Fruit fly (Drosophila melanogaster): ENCODE measurements around the gene grn.

The grn gene

DNA sequence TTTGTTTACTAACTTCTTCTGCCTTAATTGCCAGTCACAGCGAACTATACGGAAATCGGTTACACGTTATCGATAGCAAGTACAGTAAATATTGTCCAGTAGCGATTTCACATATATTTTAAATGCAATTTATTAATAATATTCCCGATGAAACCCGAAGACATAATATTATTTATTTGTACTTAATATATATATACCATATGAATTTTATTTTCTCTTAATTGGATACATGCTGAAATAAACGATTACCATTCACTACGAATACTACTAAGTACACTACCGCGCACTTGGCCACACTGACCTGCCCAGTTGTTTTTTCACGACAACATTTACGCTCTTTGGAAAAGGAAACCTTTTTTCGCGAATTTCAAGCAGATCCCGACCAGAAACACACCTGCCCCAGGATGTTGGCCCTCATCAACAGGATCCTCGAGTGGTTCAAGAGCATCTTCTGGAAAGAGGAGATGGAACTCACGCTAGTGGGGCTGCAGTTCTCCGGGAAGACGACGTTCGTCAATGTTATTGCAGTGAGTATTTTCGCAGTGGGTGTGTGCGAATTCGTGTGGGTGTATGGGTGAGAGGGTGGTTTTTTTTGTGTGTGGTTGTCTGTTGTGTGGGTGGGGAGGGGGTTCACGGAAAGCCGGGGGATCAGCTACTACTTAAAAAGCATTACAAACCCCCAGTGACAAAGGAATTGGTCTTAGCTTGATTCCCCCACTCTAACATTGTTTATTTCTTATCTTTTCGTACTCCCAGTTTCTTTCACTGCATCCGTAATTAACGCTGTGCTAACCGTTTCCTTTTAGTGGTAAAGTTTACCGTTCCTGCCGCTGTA is 54.7 kb downstream of the grn start, which contains the start of the genes CG9667 and Arl8 (continued):
- no peak for TF ChIP-seq C15 (GFP tag; IDR thresholded peaks at IDR 0.05)
- peak; percentile 39 for TF ChIP-seq scrt (GFP tag; optimal IDR thresholded peaks at IDR 0.05)
- no peak for TF ChIP-seq Neu2 (GFP tag; optimal IDR thresholded peaks at IDR 0.05; ENCODE audit: borderline replicate concordance)
- no peak for TF ChIP-seq danr (GFP tag; IDR thresholded peaks at IDR 0.05)
- 0 out of 2 replicates have a peak, but pooled peaks have one; percentile 35 for TF ChIP-seq amos (GFP tag; IDR thresholded peaks at IDR 0.05; ENCODE audit: partially characterized antibody)
- no peak for TF ChIP-seq Dip3 (GFP tag; optimal IDR thresholded peaks at IDR 0.05)
- TF ChIP-seq ssp (GFP tag; IDR thresholded peaks at IDR 0.05) = peak; percentile 56
- 0 out of 2 replicates have a peak, but pooled peaks have one; percentile 52 for TF ChIP-seq NFAT (GFP tag; IDR thresholded peaks at IDR 0.05)
- TF ChIP-seq bbx (GFP tag; IDR thresholded peaks at IDR 0.05; ENCODE audit: partially characterized antibody) = 0 out of 2 replicates have a peak, but pooled peaks have one; percentile 9
- peak; percentile 51; the same call in 1 of the 2 replicates for TF ChIP-seq lmd (GFP tag; IDR thresholded peaks at IDR 0.05)
- no peak; the same call in 1 of the 2 replicates for TF ChIP-seq sna (GFP tag; IDR thresholded peaks at IDR 0.05; ENCODE audit: partially characterized antibody)
- 0 out of 2 replicates have a peak, but pooled peaks have one; percentile 14 for TF ChIP-seq CG32767 (GFP tag; IDR thresholded peaks at IDR 0.05)
- TF ChIP-seq CG16779 (GFP tag; IDR thresholded peaks at IDR 0.05) = 0 out of 2 replicates have a peak, but pooled peaks have one; percentile 37
- TF ChIP-seq CG13287 (GFP tag; IDR thresholded peaks at IDR 0.05; ENCODE audit: partially characterized antibody) = peak; percentile 69
- TF ChIP-seq esg (GFP tag; conservative IDR thresholded peaks at IDR 0.05) = peak; percentile 59
- no peak for TF ChIP-seq CG17186 (GFP tag; optimal IDR thresholded peaks at IDR 0.05)
- TF ChIP-seq CG12942 (GFP tag; optimal IDR thresholded peaks at IDR 0.05) = peak; percentile 44
- no peak for TF ChIP-seq TFAM (GFP tag; optimal IDR thresholded peaks at IDR 0.05)
- TF ChIP-seq Dp (GFP tag; optimal IDR thresholded peaks at IDR 0.05) = peak; percentile 9
- no peak for TF ChIP-seq CG3726 (GFP tag; IDR thresholded peaks at IDR 0.05)
- TF ChIP-seq shn (GFP tag; optimal IDR thresholded peaks at IDR 0.05) = no peak
- no peak for TF ChIP-seq CG4282 (GFP tag; optimal IDR thresholded peaks at IDR 0.05)
- TF ChIP-seq pb (GFP tag; optimal IDR thresholded peaks at IDR 0.05) = no peak
- TF ChIP-seq otp (GFP tag; IDR thresholded peaks at IDR 0.05) = no peak
- TF ChIP-seq CG3281 (GFP tag; optimal IDR thresholded peaks at IDR 0.05) = peak; percentile 53
- no peak for TF ChIP-seq CG6765 (GFP tag; optimal IDR thresholded peaks at IDR 0.05)
- no peak for TF ChIP-seq CG12071 (GFP tag; optimal IDR thresholded peaks at IDR 0.05)
- TF ChIP-seq her (GFP tag; optimal IDR thresholded peaks at IDR 0.05) = no peak
- TF ChIP-seq CG13424 (tag; optimal IDR thresholded peaks at IDR 0.05) = peak; percentile 70
- TF ChIP-seq disco-r (GFP tag; optimal IDR thresholded peaks at IDR 0.05) = no peak
- no peak for TF ChIP-seq Nf-YA (GFP tag; IDR thresholded peaks at IDR 0.05)
- peak; percentile 6 for TF ChIP-seq mam (GFP tag; optimal IDR thresholded peaks at IDR 0.05)
- peak; percentile 26; the same call in 1 of the 2 replicates for TF ChIP-seq HLH3B (GFP tag; IDR thresholded peaks at IDR 0.05)
- TF ChIP-seq Atf3 (GFP tag; optimal IDR thresholded peaks at IDR 0.05) = no peak
- TF ChIP-seq sim (GFP tag; IDR thresholded peaks at IDR 0.05) = no peak
- 0 out of 2 replicates have a peak, but pooled peaks have one; percentile 32 for TF ChIP-seq CG17328 (GFP tag; IDR thresholded peaks at IDR 0.05)
- no peak for TF ChIP-seq Opbp (GFP tag; IDR thresholded peaks at IDR 0.05; ENCODE audit: partially characterized antibody)
- TF ChIP-seq CG17912 (GFP tag; optimal IDR thresholded peaks at IDR 0.05) = no peak
- 0 out of 2 replicates have a peak, but pooled peaks have one; percentile 19 for TF ChIP-seq CG4730 (GFP tag; IDR thresholded peaks at IDR 0.05)
- TF ChIP-seq gro (GFP tag; optimal IDR thresholded peaks at IDR 0.05) = no peak
- no peak for TF ChIP-seq CTCF (GFP tag; optimal IDR thresholded peaks at IDR 0.05)
- peak; percentile 78 for TF ChIP-seq CoRest (tag; optimal IDR thresholded peaks at IDR 0.05)
- peak in 1 of 2 experiments; percentile 33 for TF ChIP-seq Hr51 (GFP tag; optimal IDR thresholded peaks at IDR 0.05)
- no peak for TF ChIP-seq CG1792 (GFP tag; optimal IDR thresholded peaks at IDR 0.05)
- TF ChIP-seq vnd (GFP tag; IDR thresholded peaks at IDR 0.05; ENCODE audit: partially characterized antibody) = no peak
- peak; percentile 47 for TF ChIP-seq caup (GFP tag; optimal IDR thresholded peaks at IDR 0.05; ENCODE audit: severe bottlenecking)
- 0 out of 2 replicates have a peak, but pooled peaks have one; percentile 34 for TF ChIP-seq Taf1 (GFP tag; IDR thresholded peaks at IDR 0.05)
- peak; percentile 95 for TF ChIP-seq CG17385 (GFP tag; optimal IDR thresholded peaks at IDR 0.05)
- TF ChIP-seq kay (GFP tag; optimal IDR thresholded peaks at IDR 0.05) = peak; percentile 36

Data from whole organism, embryonic.